Fruit fly (Drosophila melanogaster) whole organism, prepupa: ENCODE data around the gene CG31910.
A peak's percentile ranks its signal among the peaks of the same experiment; 100 is the strongest.

ENCODE experiments used
- Blimp-1 ChIP-seq: fragments of 200-800 bp; sonication (Bioruptor generic); optimal IDR thresholded peaks from 3 replicates; lab custom pipeline; 2017; ENCODE audit warnings: missing biosample characterization, missing genetic modification characterization, mild to moderate bottlenecking, moderate library complexity, missing genetic modification reagents
- CG10631 ChIP-seq: fragments of 200-800 bp; sonication (Bioruptor generic); optimal IDR thresholded peaks from 2 replicates; lab custom pipeline; 2016; ENCODE audit warnings: missing biosample characterization, missing genetic modification characterization
- CG10669 ChIP-seq: fragments of 200-800 bp; sonication (Bioruptor generic); optimal IDR thresholded peaks from 3 replicates; lab custom pipeline; 2018; ENCODE audit warnings: missing biosample characterization, mild to moderate bottlenecking, missing genetic modification characterization, moderate library complexity
- CG11294 ChIP-seq: fragments of 200-800 bp; sonication (Bioruptor generic); IDR thresholded peaks from 2 replicates; pipeline ENCODE4 v1.3.6; 2022; ENCODE audit warnings: missing biosample characterization, missing genetic modification characterization
- CG11902 ChIP-seq: fragments of 200-800 bp; sonication (Bioruptor generic); optimal IDR thresholded peaks from 3 replicates; lab custom pipeline; 2016; ENCODE audit warnings: missing biosample characterization, missing genetic modification characterization
- CG15336 ChIP-seq: fragments of 200-800 bp; sonication (Bioruptor generic); IDR thresholded peaks from 2 replicates; pipeline ENCODE4 v1.3.6; 2022; ENCODE audit warnings: missing biosample characterization, missing genetic modification characterization
- CG16779 ChIP-seq: fragments of 200-800 bp; sonication (Bioruptor generic); optimal IDR thresholded peaks from 3 replicates; lab custom pipeline; 2017; ENCODE audit warnings: missing biosample characterization, mild to moderate bottlenecking, missing genetic modification characterization
- CG3032 ChIP-seq: fragments of 200-800 bp; optimal IDR thresholded peaks from 2 replicates; lab custom pipeline; 2019; ENCODE audit warnings: missing biosample characterization, mild to moderate bottlenecking, missing genetic modification characterization, moderate library complexity
- CG32006 ChIP-seq: fragments of 200-800 bp; sonication (Bioruptor generic); optimal IDR thresholded peaks from 3 replicates; lab custom pipeline; 2017; ENCODE audit warnings: missing biosample characterization, mild to moderate bottlenecking, missing genetic modification characterization
- CG34406 ChIP-seq: fragments of 200-800 bp; sonication (Bioruptor generic); optimal IDR thresholded peaks from 3 replicates; lab custom pipeline; 2016; ENCODE audit warnings: missing biosample characterization, missing genetic modification characterization
- CG4318 ChIP-seq: fragments of 200-800 bp; sonication (Bioruptor generic); optimal IDR thresholded peaks from 3 replicates; lab custom pipeline; 2017; ENCODE audit warnings: missing biosample characterization, mild to moderate bottlenecking, missing genetic modification characterization
- CG6163 ChIP-seq: fragments of 200-800 bp; sonication (Bioruptor generic); IDR thresholded peaks from 3 replicates; pipeline ENCODE4 v1.3.6; 2022; ENCODE audit warnings: missing biosample characterization, missing genetic modification characterization
- CG6276 ChIP-seq: fragments of 200-800 bp; sonication (Bioruptor generic); optimal IDR thresholded peaks from 2 replicates; lab custom pipeline; 2017; ENCODE audit warnings: missing biosample characterization, mild to moderate bottlenecking, missing genetic modification characterization
- CG6854 ChIP-seq: fragments of 200-800 bp; sonication (Bioruptor generic); optimal IDR thresholded peaks from 2 replicates; lab custom pipeline; 2017; ENCODE audit warnings: missing biosample characterization, mild to moderate bottlenecking, missing genetic modification characterization
- CG7368 ChIP-seq: fragments of 200-800 bp; sonication (Bioruptor generic); optimal IDR thresholded peaks from 3 replicates; lab custom pipeline; 2016; ENCODE audit warnings: missing biosample characterization, missing genetic modification characterization
- CG8119 ChIP-seq: fragments of 200-800 bp; sonication (Bioruptor generic); IDR thresholded peaks from 3 replicates; pipeline ENCODE4 v1.3.6; 2022; ENCODE audit warnings: missing biosample characterization, missing genetic modification characterization
- CG8632 ChIP-seq: fragments of 200-800 bp; sonication (Bioruptor generic); optimal IDR thresholded peaks from 3 replicates; lab custom pipeline; 2016; ENCODE audit warnings: missing biosample characterization, missing genetic modification characterization
- Eip75B ChIP-seq: fragments of 200-800 bp; sonication (Bioruptor generic); optimal IDR thresholded peaks from 3 replicates; lab custom pipeline; 2016; ENCODE audit warnings: missing biosample characterization, missing genetic modification characterization
- Eip78C ChIP-seq: fragments of 200-800 bp; sonication (Bioruptor generic); peaks from one replicate; lab custom pipeline; 2016; ENCODE audit warnings: missing biosample characterization, missing genetic modification characterization
- Eip93F ChIP-seq: fragments of 200-800 bp; sonication (Bioruptor generic); optimal IDR thresholded peaks from 2 replicates; lab custom pipeline; 2016; ENCODE audit warnings: missing biosample characterization, mild to moderate bottlenecking, missing genetic modification characterization
- Ets21C ChIP-seq: fragments of 200-800 bp; sonication (Bioruptor generic); optimal IDR thresholded peaks from 3 replicates; lab custom pipeline; 2016; ENCODE audit warnings: missing biosample characterization, missing genetic modification characterization
- Ets96B ChIP-seq: fragments of 200-800 bp; optimal IDR thresholded peaks from 2 replicates; lab custom pipeline; 2019; ENCODE audit warnings: missing biosample characterization, mild to moderate bottlenecking, missing genetic modification characterization, moderate library complexity
- Gug ChIP-seq: fragments of 200-800 bp; sonication (Bioruptor generic); IDR thresholded peaks from 2 replicates; pipeline ENCODE4 v1.3.6; 2022; ENCODE audit warnings: missing biosample characterization, missing genetic modification characterization
- Hr38 ChIP-seq: sonication (Bioruptor generic); optimal IDR thresholded peaks from 2 replicates; lab custom pipeline; 2016; ENCODE audit warnings: missing biosample characterization, missing genetic modification characterization
- Hr4 ChIP-seq: fragments of 200-800 bp; sonication (Bioruptor generic); optimal IDR thresholded peaks from 3 replicates; lab custom pipeline; 2016; ENCODE audit warnings: missing biosample characterization, missing genetic modification characterization
- Lpt ChIP-seq: fragments of 200-800 bp; sonication (Bioruptor generic); optimal IDR thresholded peaks from 3 replicates; lab custom pipeline; 2016; ENCODE audit warnings: missing biosample characterization, missing genetic modification characterization
- Met ChIP-seq: fragments of 200-800 bp; sonication (Bioruptor generic); optimal IDR thresholded peaks from 3 replicates; lab custom pipeline; 2016; ENCODE audit warnings: missing biosample characterization, missing genetic modification characterization
- OdsH ChIP-seq: fragments of 200-800 bp; sonication (Bioruptor generic); optimal IDR thresholded peaks from 3 replicates; lab custom pipeline; 2016; ENCODE audit warnings: missing biosample characterization, missing genetic modification characterization
- Smox ChIP-seq: fragments of 200-800 bp; sonication (Bioruptor generic); optimal IDR thresholded peaks from 3 replicates; lab custom pipeline; 2016; ENCODE audit warnings: missing biosample characterization, missing genetic modification characterization
- Sox102F ChIP-seq: fragments of 200-800 bp; sonication (Bioruptor generic); optimal IDR thresholded peaks from 2 replicates; lab custom pipeline; 2016; ENCODE audit warnings: missing biosample characterization, mild to moderate bottlenecking, missing genetic modification characterization
- Sox14 ChIP-seq: fragments of 200-800 bp; sonication (Bioruptor generic); optimal IDR thresholded peaks from 3 replicates; lab custom pipeline; 2016; ENCODE audit warnings: missing biosample characterization, missing genetic modification characterization
- Sox15 ChIP-seq: fragments of 200-800 bp; sonication (Bioruptor generic); optimal IDR thresholded peaks from 3 replicates; lab custom pipeline; 2016; ENCODE audit warnings: missing biosample characterization, missing genetic modification characterization
- achi ChIP-seq: fragments of 200-800 bp; sonication (Bioruptor generic); optimal IDR thresholded peaks from 3 replicates; lab custom pipeline; 2016; ENCODE audit warnings: missing biosample characterization, missing genetic modification characterization
- acj6 ChIP-seq: fragments of 200-800 bp; sonication (Bioruptor generic); optimal IDR thresholded peaks from 3 replicates; lab custom pipeline; 2016; ENCODE audit warnings: missing biosample characterization, missing genetic modification characterization
- dac ChIP-seq: fragments of 200-800 bp; sonication (Bioruptor generic); optimal IDR thresholded peaks from 2 replicates; lab custom pipeline; 2017; ENCODE audit warnings: missing biosample characterization, mild to moderate bottlenecking, missing genetic modification characterization
- eg ChIP-seq: fragments of 200-800 bp; sonication (Bioruptor generic); IDR thresholded peaks from 3 replicates; pipeline ENCODE4 v1.3.6; 2022; ENCODE audit warnings: missing biosample characterization, missing genetic modification characterization
- esn ChIP-seq: fragments of 200-800 bp; sonication (Bioruptor generic); optimal IDR thresholded peaks from 2 replicates; lab custom pipeline; 2016; ENCODE audit warnings: missing biosample characterization, mild to moderate bottlenecking, missing genetic modification characterization, moderate library complexity
- fd85E ChIP-seq: fragments of 200-800 bp; sonication (Bioruptor generic); optimal IDR thresholded peaks from 3 replicates; lab custom pipeline; 2016; ENCODE audit warnings: missing biosample characterization, missing genetic modification characterization
- fkh ChIP-seq: fragments of 200-800 bp; sonication (Bioruptor generic); optimal IDR thresholded peaks from 3 replicates; lab custom pipeline; 2017; ENCODE audit warnings: missing biosample characterization, mild to moderate bottlenecking, missing genetic modification characterization, moderate library complexity
- net ChIP-seq: fragments of 200-800 bp; sonication (Bioruptor generic); optimal IDR thresholded peaks from 3 replicates; lab custom pipeline; 2016; ENCODE audit warnings: missing biosample characterization, missing genetic modification characterization
- salr ChIP-seq, 2 experiments: fragments of 200-800 bp; sonication (Bioruptor generic); optimal IDR thresholded peaks; 3 replicates each; lab custom pipeline; 2016 to 2018; ENCODE audit warnings: missing biosample characterization in 2 of 2, missing genetic modification characterization in 2 of 2, mild to moderate bottlenecking in 1 of 2
- ss ChIP-seq, 2 experiments: fragments of 200-800 bp; sonication (Bioruptor generic); optimal IDR thresholded peaks; 2 replicates in 1 of 2; 3 replicates in 1 of 2; lab custom pipeline; 2017 to 2018; ENCODE audit warnings: mild to moderate bottlenecking in 2 of 2, missing biosample characterization in 2 of 2, missing genetic modification characterization in 2 of 2, moderate library complexity in 1 of 2
- svp ChIP-seq: fragments of 200-800 bp; sonication (Bioruptor generic); peaks from one replicate; lab custom pipeline; 2016; ENCODE audit warnings: missing biosample characterization, missing genetic modification characterization
- topi ChIP-seq: fragments of 200-800 bp; sonication (Bioruptor generic); optimal IDR thresholded peaks from 3 replicates; lab custom pipeline; 2016; ENCODE audit warnings: missing biosample characterization, missing genetic modification characterization
- vri ChIP-seq: fragments of 200-800 bp; sonication (Bioruptor generic); optimal IDR thresholded peaks from 3 replicates; lab custom pipeline; 2016; ENCODE audit warnings: missing biosample characterization, mild to moderate bottlenecking, missing genetic modification characterization

Gene CG31910

dm6 chr2L:6701409-6702199 lies 43.8 kb downstream of the CG31910 start (continued):
- TF ChIP-seq Eip75B (GFP tag; lab: Kevin White, UChicago) (peak; percentile 45), CG7368 (no peak), Lpt (no peak), Gug (GFP tag; lab: Robert Waterston, UW) (no peak), topi (GFP tag; lab: Kevin White, UChicago) (peak; percentile 24), Ets21C (GFP tag; lab: Kevin White, UChicago) (no peak), dac (no peak), CG6854 (GFP tag; lab: Kevin White, UChicago) (no peak), acj6 (GFP tag; lab: Kevin White, UChicago) (peak; percentile 38)
- TF ChIP-seq, all 60 proteins: peak for 31

dm6 chr2L:6700742-6701141 lies 44.7 kb downstream of the CG31910 start:
- TF ChIP-seq fkh: peak; percentile 90
- TF ChIP-seq CG8632 (GFP tag; lab: Kevin White, UChicago): peak; percentile 11
- TF ChIP-seq CG10631 (GFP tag; lab: Kevin White, UChicago): peak; percentile 2
- peak; percentile 36 for TF ChIP-seq Eip78C (GFP tag; lab: Kevin White, UChicago)
- no peak for TF ChIP-seq dac
- no peak for TF ChIP-seq net (GFP tag; lab: Kevin White, UChicago)

dm6 chr2L:6698387-6698786 lies 47.0 kb downstream of the CG31910 start:
- TF ChIP-seq Eip75B (GFP tag; lab: Kevin White, UChicago) (peak; percentile 68), svp (GFP tag; lab: Kevin White, UChicago) (peak; percentile 81), OdsH (GFP tag; lab: Kevin White, UChicago) (peak; percentile 81), salr (GFP tag; optimal IDR thresholded peaks at IDR 0.05; lab: Kevin White, UChicago) (peak in 1 of 2 experiments; percentile 49), CG34406 (GFP tag; lab: Kevin White, UChicago) (peak; percentile 69), Eip78C (GFP tag; lab: Kevin White, UChicago) (peak; percentile 94), Sox15 (GFP tag; lab: Kevin White, UChicago) (peak; percentile 6), Blimp-1 (GFP tag; lab: Kevin White, UChicago) (peak; percentile 26), Ets96B (tag; lab: Kevin White, UChicago) (peak; percentile 67), esn (GFP tag; lab: Kevin White, UChicago) (peak; percentile 79), Met (peak; percentile 79), Sox102F (GFP tag; lab: Kevin White, UChicago) (peak; percentile 63), acj6 (GFP tag; lab: Kevin White, UChicago) (peak; percentile 66), Ets21C (GFP tag; lab: Kevin White, UChicago) (peak; percentile 69), CG3032 (peak; percentile 49), Hr38 (GFP tag; lab: Kevin White, UChicago) (no peak), CG15336 (GFP tag; lab: Robert Waterston, UW) (peak; percentile 83), dac (peak; percentile 34), CG32006 (GFP tag; lab: Kevin White, UChicago) (peak; percentile 71), Smox (GFP tag; lab: Kevin White, UChicago) (peak; percentile 73), achi (GFP tag; lab: Kevin White, UChicago) (peak; percentile 65), fd85E (GFP tag; lab: Kevin White, UChicago) (no peak), vri (GFP tag; lab: Kevin White, UChicago) (peak; percentile 46), CG8632 (GFP tag; lab: Kevin White, UChicago) (peak; percentile 35), Hr4 (GFP tag; lab: Kevin White, UChicago) (peak; percentile 85), ss (GFP tag; optimal IDR thresholded peaks at IDR 0.05; lab: Kevin White, UChicago) (peak in 1 of 2 experiments; percentile 16), CG8119 (GFP tag; lab: Robert Waterston, UW) (peak; percentile 81), Eip93F (GFP tag; lab: Kevin White, UChicago) (no peak), CG11902 (GFP tag; lab: Kevin White, UChicago) (peak; percentile 56), CG6854 (GFP tag; lab: Kevin White, UChicago) (peak; percentile 44), CG11294 (GFP tag; lab: Robert Waterston, UW) (peak; percentile 62), topi (GFP tag; lab: Kevin White, UChicago) (peak; percentile 72), eg (peak; percentile 91), CG10669 (GFP tag; lab: Kevin White, UChicago) (peak; percentile 58), net (GFP tag; lab: Kevin White, UChicago) (peak; percentile 57), Sox14 (GFP tag; lab: Kevin White, UChicago) (peak; percentile 73), Lpt (peak; percentile 68), CG16779 (tag; lab: Kevin White, UChicago) (no peak), CG6163 (peak; percentile 88), CG6276 (GFP tag; lab: Kevin White, UChicago) (peak; percentile 77), CG7368 (peak; percentile 57), CG4318 (GFP tag; lab: Kevin White, UChicago) (peak; percentile 47), fkh (no peak)
